Worm (Caenorhabditis elegans) whole organism, L2 larva: Measurements from ENCODE around the gene F58F9.9.

Source experiments
- elt-3 ChIP-seq: sonication (generic microtip); optimal IDR thresholded peaks from 2 replicates; lab custom pipeline; 2017; ENCODE audit warnings: missing biosample characterization, missing genetic modification characterization
- nhr-10 ChIP-seq: sonication (generic microtip); optimal IDR thresholded peaks from 2 replicates; lab custom pipeline; 2017; ENCODE audit warnings: missing biosample characterization, missing genetic modification characterization
- nhr-237 ChIP-seq: fragments of 150-350 bp; optimal IDR thresholded peaks from 2 replicates; lab custom pipeline; 2014; ENCODE audit warnings: missing biosample characterization, missing genetic modification characterization
- nhr-77 ChIP-seq: fragments of 150-350 bp; optimal IDR thresholded peaks from 2 replicates; lab custom pipeline; 2014; ENCODE audit warnings: missing biosample characterization, missing genetic modification characterization
- unc-62 ChIP-seq: fragments of 150-350 bp; optimal IDR thresholded peaks from 2 replicates; lab custom pipeline; 2014; ENCODE audit warnings: missing biosample characterization, missing genetic modification reagents, missing genetic modification characterization

ce11 chrIV:6206294-6206776 is 33.8 kb upstream of the F58F9.9 start, which contains the start of gene C49A9.10:
- no peak for TF ChIP-seq nhr-77 (tag; lab: Kevin White, UChicago)
- peak; percentile 14 for TF ChIP-seq nhr-10 (tag; lab: Kevin White, UChicago)
- TF ChIP-seq unc-62 (GFP tag; lab: Kevin White, UChicago) = no peak
- no peak for TF ChIP-seq nhr-237
- TF ChIP-seq elt-3 = no peak
